Worm (Caenorhabditis elegans) whole organism, midembryonic: ENCODE measurements around the gene abu-4.

Experiments used
- T22C8.4 ChIP-seq: fragments of 200-800 bp; sonication (Bioruptor generic); IDR thresholded peaks from 2 replicates; pipeline ENCODE4 v1.3.6; 2022; ENCODE audit warnings: missing genetic modification characterization, missing compliant biosample characterization
- cog-1 ChIP-seq: sonication (generic microtip); optimal IDR thresholded peaks from 2 replicates; lab custom pipeline; 2016; ENCODE audit warnings: missing genetic modification characterization, missing compliant biosample characterization
- flt-1 ChIP-seq: fragments of 200-800 bp; sonication (Bioruptor generic); IDR thresholded peaks from 2 replicates; pipeline ENCODE4 v1.3.6; 2022; ENCODE audit warnings: missing genetic modification characterization, missing compliant biosample characterization
- klf-2 ChIP-seq: fragments of 200-800 bp; sonication (Bioruptor generic); conservative IDR thresholded peaks from 2 replicates; pipeline ENCODE4 v1.3.6; 2022; ENCODE audit warnings: missing genetic modification reagents, missing genetic modification characterization, missing compliant biosample characterization
- med-1 ChIP-seq: sonication (generic microtip); optimal IDR thresholded peaks from 2 replicates; lab custom pipeline; 2017; ENCODE audit warnings: missing genetic modification characterization, mild to moderate bottlenecking, missing compliant biosample characterization, antibody characterized with exemption, missing genetic modification reagents; ENCODE audit not compliant: insufficient read depth
- ref-1 ChIP-seq: fragments of 200-800 bp; sonication (Bioruptor generic); conservative IDR thresholded peaks from 2 replicates; pipeline ENCODE4 v1.3.6; 2022; ENCODE audit warnings: missing genetic modification reagents, missing genetic modification characterization, missing compliant biosample characterization
- tab-1 ChIP-seq: fragments of 200-800 bp; sonication (Bioruptor generic); IDR thresholded peaks from 2 replicates; pipeline ENCODE4 v1.3.6; 2022; ENCODE audit warnings: missing genetic modification characterization, missing compliant biosample characterization
- ztf-23 ChIP-seq: fragments of 200-800 bp; sonication (Bioruptor generic); IDR thresholded peaks from 2 replicates; pipeline ENCODE4 v1.3.6; 2022; ENCODE audit warnings: missing genetic modification reagents, missing genetic modification characterization, missing compliant biosample characterization
- ztf-29 ChIP-seq: fragments of 200-800 bp; sonication (Bioruptor generic); IDR thresholded peaks from 2 replicates; pipeline ENCODE4 v1.3.6; 2022; ENCODE audit warnings: missing genetic modification reagents, missing genetic modification characterization, missing compliant biosample characterization

DNA sequence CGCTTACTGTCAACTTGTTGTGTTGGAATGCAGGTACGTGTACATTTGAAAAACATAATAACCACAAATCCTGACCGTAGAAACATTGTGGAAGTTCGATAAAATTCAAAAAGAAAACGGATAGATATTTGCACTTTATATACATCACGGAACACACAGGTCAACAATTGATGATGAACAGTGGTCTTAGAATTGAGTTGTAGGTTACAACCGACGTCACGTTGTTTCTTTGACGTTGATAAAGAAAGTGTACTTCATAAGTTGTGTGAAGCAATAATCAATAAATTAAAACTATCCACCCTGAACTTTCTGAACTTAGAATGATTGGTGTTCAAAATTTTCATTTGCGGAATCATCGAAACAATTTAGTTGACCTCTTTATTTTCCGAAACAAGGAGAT, 2.9 kb upstream of the abu-4 start, which contains the start of gene Y5H2A.1:
- TF ChIP-seq T22C8.4 = no peak
- no peak for TF ChIP-seq tab-1 (GFP tag; lab: Robert Waterston, UW)
- TF ChIP-seq ztf-23 (GFP tag; lab: Robert Waterston, UW) = no peak
- TF ChIP-seq klf-2 = no peak
- TF ChIP-seq med-1 (GFP tag; lab: Kevin White, UChicago) = no peak
- no peak for TF ChIP-seq cog-1
- no peak for TF ChIP-seq ref-1 (GFP tag; lab: Robert Waterston, UW)
- TF ChIP-seq flt-1 (GFP tag; lab: Robert Waterston, UW) = no peak
- no peak for TF ChIP-seq ztf-29 (GFP tag; lab: Robert Waterston, UW)
